Worm (Caenorhabditis elegans): ENCODE results near the gene agxt-1.

agxt-1 gene

DNA sequence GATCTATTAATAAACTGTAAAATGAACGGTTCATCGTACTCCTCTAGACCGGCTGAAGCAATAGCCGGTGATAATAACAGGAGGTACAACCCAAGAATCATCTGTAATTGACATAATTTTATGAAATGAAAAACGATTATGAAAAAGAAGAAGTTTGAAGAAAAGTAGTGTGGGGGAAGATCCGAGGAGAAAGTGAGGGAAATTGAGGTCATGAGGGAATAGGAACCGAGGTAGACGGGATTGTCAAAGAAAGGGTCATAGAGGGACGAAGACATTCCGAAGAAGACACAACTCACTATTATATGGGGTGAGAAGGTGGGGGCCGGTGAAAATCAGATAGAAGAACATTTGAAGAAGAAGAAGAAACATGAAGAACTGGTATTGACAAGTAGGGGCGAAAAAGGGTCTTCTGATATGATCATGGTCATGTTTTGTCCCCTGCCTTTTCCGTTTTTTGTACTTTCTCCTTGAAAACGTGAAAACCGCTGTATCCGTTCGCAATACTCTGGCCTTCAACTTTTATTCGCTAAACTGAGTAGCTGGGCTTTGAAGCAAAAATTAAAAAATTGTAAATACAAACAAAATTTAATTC is 6.7 kb downstream of the agxt-1 start, which contains the start of gene oac-46:
oac-46 (minus strand) TSS at position 101 of the 592 bp plus-strand sequence.
- no peak for TF ChIP-seq ceh-28 (tag; optimal IDR thresholded peaks at IDR 0.05)
- TF ChIP-seq nhr-28 (tag; optimal IDR thresholded peaks at IDR 0.05): no peak
- no peak for TF ChIP-seq egl-5 (tag; optimal IDR thresholded peaks at IDR 0.05)
- no peak for TF ChIP-seq jun-1 (tag; optimal IDR thresholded peaks at IDR 0.05)
- peak; percentile 14 for TF ChIP-seq ama-1 (optimal IDR thresholded peaks at IDR 0.05)
- no peak for TF ChIP-seq snpc-4 (tag; optimal IDR thresholded peaks at IDR 0.05)
- TF ChIP-seq nfya-1 (tag; optimal IDR thresholded peaks at IDR 0.05; ENCODE audit: insufficient read depth): no peak
- no peak for TF ChIP-seq elt-2 (tag; optimal IDR thresholded peaks at IDR 0.05)
- TF ChIP-seq pqm-1 (tag; optimal IDR thresholded peaks at IDR 0.05): no peak
- TF ChIP-seq nhr-12 (tag; optimal IDR thresholded peaks at IDR 0.05): no peak
- TF ChIP-seq ceh-82 (tag; optimal IDR thresholded peaks at IDR 0.05): no peak
- no peak for TF ChIP-seq unc-39 (tag; optimal IDR thresholded peaks at IDR 0.05)
- no peak for TF ChIP-seq ZK546.5 (tag; optimal IDR thresholded peaks at IDR 0.05)
- TF ChIP-seq nhr-23 (tag; optimal IDR thresholded peaks at IDR 0.05): peak; percentile 56
- TF ChIP-seq nhr-43 (tag; optimal IDR thresholded peaks at IDR 0.05; ENCODE audit: poor library complexity, severe bottlenecking): peak; percentile 39
- TF ChIP-seq lin-39 (tag; optimal IDR thresholded peaks at IDR 0.05): no peak
- no peak for TF ChIP-seq aly-2 (tag; optimal IDR thresholded peaks at IDR 0.05)
- peak; percentile 78 for TF ChIP-seq nhr-25 (tag; optimal IDR thresholded peaks at IDR 0.05)
- TF ChIP-seq R02D3.7 (tag; optimal IDR thresholded peaks at IDR 0.05): no peak
- no peak for TF ChIP-seq ztf-4 (tag; optimal IDR thresholded peaks at IDR 0.05)

ce11 chrII:8853238-8853637 is 7.8 kb downstream of the agxt-1 start:
- no peak for TF ChIP-seq nhr-11 (tag; optimal IDR thresholded peaks at IDR 0.05)
- peak; percentile 76 for TF ChIP-seq elt-1 (tag; optimal IDR thresholded peaks at IDR 0.05)

DNA sequence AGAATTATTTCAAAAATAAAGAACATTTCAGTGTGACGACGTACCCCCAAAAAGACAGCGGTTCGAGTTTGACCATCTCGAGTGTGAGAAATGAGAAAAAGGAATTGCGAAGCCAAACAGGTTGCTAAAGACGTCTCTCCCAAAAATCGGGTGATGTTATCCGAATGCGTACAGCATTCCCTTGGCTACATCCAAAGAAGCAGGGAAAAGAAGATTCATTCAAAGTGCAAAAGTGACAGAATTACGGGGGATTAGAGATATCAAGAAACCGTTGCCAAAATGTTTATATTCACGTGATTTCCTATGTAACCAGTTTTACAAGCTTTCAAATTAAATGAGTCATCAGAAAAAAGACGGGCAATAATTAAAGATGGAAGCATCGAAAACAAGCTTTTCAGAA is 8.6 kb downstream of the agxt-1 start:
- TF ChIP-seq elt-3 (tag; optimal IDR thresholded peaks at IDR 0.05): peak in 1 of 3 experiments; percentile 69
- TF ChIP-seq nhr-43 (tag; optimal IDR thresholded peaks at IDR 0.05; ENCODE audit: poor library complexity, severe bottlenecking): peak; percentile 73
- no peak for TF ChIP-seq mdl-1 (tag; optimal IDR thresholded peaks at IDR 0.05)
- TF ChIP-seq nhr-67 (tag; optimal IDR thresholded peaks at IDR 0.05): no peak
- peak; percentile 60 for TF ChIP-seq nhr-23 (tag; optimal IDR thresholded peaks at IDR 0.05)
- TF ChIP-seq unc-62 (GFP tag; optimal IDR thresholded peaks at IDR 0.05): peak; percentile 15
- peak; percentile 68 for TF ChIP-seq nhr-25 (tag; optimal IDR thresholded peaks at IDR 0.05)

- no peak for TF ChIP-seq fkh-2 (tag; optimal IDR thresholded peaks at IDR 0.05)
- TF ChIP-seq nhr-25 (tag; optimal IDR thresholded peaks at IDR 0.05): peak; percentile 24
Observed at ce11 chrII:8854874-8855273, 9.5 kb downstream of the agxt-1 start.

- TF ChIP-seq lsy-12 (tag; optimal IDR thresholded peaks at IDR 0.05) (no peak), hmg-11 (tag; optimal IDR thresholded peaks at IDR 0.05) (no peak), nhr-12 (tag; optimal IDR thresholded peaks at IDR 0.05) (no peak), egl-5 (tag; optimal IDR thresholded peaks at IDR 0.05) (no peak), nhr-77 (tag; optimal IDR thresholded peaks at IDR 0.05) (no peak), nhr-23 (tag; optimal IDR thresholded peaks at IDR 0.05) (no peak), nhr-25 (tag; optimal IDR thresholded peaks at IDR 0.05) (peak; percentile 23), nhr-67 (tag; optimal IDR thresholded peaks at IDR 0.05) (no peak)
Observed at ce11 chrII:8856524-8856923, 11.1 kb downstream of the agxt-1 start.

DNA sequence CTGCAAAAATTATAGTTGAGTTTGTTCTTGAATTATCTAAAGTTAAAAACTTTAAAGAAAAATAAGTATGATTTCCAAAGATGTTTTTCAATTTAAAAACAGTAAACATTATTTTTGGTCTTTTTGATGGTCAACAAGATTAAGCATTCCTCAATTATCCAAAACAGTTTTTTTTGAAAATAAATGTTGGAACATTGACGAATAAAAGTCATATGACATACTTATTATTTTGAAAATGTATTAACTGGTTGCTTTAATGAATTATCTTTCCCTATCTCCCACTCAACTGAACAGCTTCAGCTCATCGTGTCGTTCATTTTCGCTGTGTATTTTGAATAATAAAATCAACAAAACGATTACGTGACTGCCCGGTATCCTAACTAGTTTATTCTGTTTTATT is 11.7 kb downstream of the agxt-1 start:
- TF ChIP-seq egl-5 (tag; optimal IDR thresholded peaks at IDR 0.05) (no peak), lin-39 (tag; optimal IDR thresholded peaks at IDR 0.05) (no peak), hmg-11 (tag; optimal IDR thresholded peaks at IDR 0.05) (no peak), nhr-25 (tag; optimal IDR thresholded peaks at IDR 0.05) (no peak), eor-1 (tag; optimal IDR thresholded peaks at IDR 0.05) (no peak), nfya-1 (tag; optimal IDR thresholded peaks at IDR 0.05; ENCODE audit: insufficient read depth) (no peak), mml-1 (tag; optimal IDR thresholded peaks at IDR 0.05) (no peak), unc-62 (GFP tag; optimal IDR thresholded peaks at IDR 0.05) (no peak), tbx-2 (tag; optimal IDR thresholded peaks at IDR 0.05) (no peak), ZK546.5 (tag; optimal IDR thresholded peaks at IDR 0.05) (no peak), unc-39 (tag; optimal IDR thresholded peaks at IDR 0.05) (no peak), ztf-4 (tag; optimal IDR thresholded peaks at IDR 0.05) (no peak), nhr-12 (tag; optimal IDR thresholded peaks at IDR 0.05) (no peak), egl-27 (tag; optimal IDR thresholded peaks at IDR 0.05) (no peak), nhr-76 (tag; optimal IDR thresholded peaks at IDR 0.05) (no peak), R02D3.7 (tag; optimal IDR thresholded peaks at IDR 0.05) (no peak)

Measured in whole organism, L3 larva.